Worm (Caenorhabditis elegans): Measurements from ENCODE around the gene F42A9.3.

Gene F42A9.3

ce11 chrIV:8630243-8630642, 13.2 kb downstream of the F42A9.3 start:
- TF ChIP-seq T26A8.4 (GFP tag; IDR thresholded peaks at IDR 0.05) (no peak), hlh-30 (tag; optimal IDR thresholded peaks at IDR 0.05; ENCODE audit: insufficient read depth) (peak; percentile 29), snpc-1.2 (GFP tag; IDR thresholded peaks at IDR 0.05) (no peak)

- TF ChIP-seq hlh-30 (tag; optimal IDR thresholded peaks at IDR 0.05; ENCODE audit: insufficient read depth) (no peak), lim-7 (GFP tag; IDR thresholded peaks at IDR 0.05) (no peak), unc-62 (GFP tag; optimal IDR thresholded peaks at IDR 0.05 in 1 of 2) (no peak), unc-62 (tag; optimal IDR thresholded peaks at IDR 0.05) (no peak), lsy-2 (tag; optimal IDR thresholded peaks at IDR 0.05) (no peak)
These were observed 14.0 kb downstream of the F42A9.3 start, which contains the start of gene dgk-4 for ce11 chrIV:8631033-8631432. dgk-4 (plus strand) TSS chrIV:8631333.

DNA sequence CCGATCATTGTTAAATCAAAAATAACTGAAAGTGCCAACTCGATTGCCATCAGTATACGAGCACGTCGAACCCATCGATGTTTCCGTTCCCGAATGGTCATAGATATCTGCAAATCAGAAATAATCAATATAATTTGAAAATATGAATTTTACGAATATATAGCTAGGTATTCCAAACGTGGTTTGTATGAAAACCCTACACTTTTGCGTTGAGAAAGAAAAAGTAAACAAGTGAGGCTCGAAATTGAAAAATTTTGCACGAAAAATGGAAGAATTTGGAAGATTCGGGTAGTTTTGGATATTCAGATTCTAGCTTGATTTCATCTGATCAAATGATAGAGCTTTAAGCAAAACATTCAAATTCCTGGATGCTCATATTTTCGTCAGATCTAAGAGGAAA, 21.7 kb downstream of the F42A9.3 start, which contains the start of gene F42A9.9:
Gene F42A9.9 (minus strand): TSS at position 101 of the 400 bp plus-strand sequence.
- TF ChIP-seq egl-27 (tag; optimal IDR thresholded peaks at IDR 0.05), result no peak
- TF ChIP-seq zfp-2 (tag; optimal IDR thresholded peaks at IDR 0.05), result no peak
- TF ChIP-seq ceh-62 (tag; optimal IDR thresholded peaks at IDR 0.05), result no peak
- TF ChIP-seq mxl-3 (GFP tag; optimal IDR thresholded peaks at IDR 0.05), result no peak
- TF ChIP-seq dmd-8 (GFP tag; IDR thresholded peaks at IDR 0.05), result no peak
- TF ChIP-seq nhr-11 (tag; optimal IDR thresholded peaks at IDR 0.05), result no peak
- TF ChIP-seq spr-3 (GFP tag; optimal IDR thresholded peaks at IDR 0.05), result no peak
- TF ChIP-seq pha-4 (GFP tag; IDR thresholded peaks at IDR 0.05), result no peak
- no peak for TF ChIP-seq pha-4 (tag; optimal IDR thresholded peaks at IDR 0.05)
- no peak for TF ChIP-seq fkh-10 (GFP tag; optimal IDR thresholded peaks at IDR 0.05)
- TF ChIP-seq Y5F2A.4 (GFP tag; optimal IDR thresholded peaks at IDR 0.05), result no peak
- no peak for TF ChIP-seq tag-97 (GFP tag; IDR thresholded peaks at IDR 0.05)

DNA sequence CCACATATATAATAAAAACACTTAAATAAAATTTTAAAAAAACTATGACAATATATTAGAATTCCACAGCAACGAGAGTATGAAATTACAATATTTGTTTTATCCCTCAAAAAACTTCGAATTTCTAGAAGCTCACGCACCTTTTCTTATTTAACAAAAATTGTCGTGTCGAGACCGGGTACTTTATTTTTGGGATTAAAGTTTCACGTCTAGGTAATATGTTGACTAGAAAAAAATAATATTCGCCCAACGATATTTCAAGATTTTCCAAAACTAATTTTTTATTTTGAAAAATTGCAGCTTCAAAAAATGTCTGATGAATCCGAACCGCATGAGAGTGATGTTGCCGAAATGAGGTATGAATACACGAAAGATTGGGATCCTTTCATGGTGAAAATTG, 27.4 kb downstream of the F42A9.3 start, which contains the start of gene C49C8.3:
Gene C49C8.3 (plus strand): TSS at position 301 of the 400 bp plus-strand sequence.
- no peak for TF ChIP-seq nhr-28 (tag; optimal IDR thresholded peaks at IDR 0.05)
- TF ChIP-seq lin-15B (tag; optimal IDR thresholded peaks at IDR 0.05), result no peak
- TF ChIP-seq madf-9 (GFP tag; conservative IDR thresholded peaks at IDR 0.05), result no peak
- no peak for TF ChIP-seq vab-7 (GFP tag; IDR thresholded peaks at IDR 0.05)
- TF ChIP-seq mxl-2 (GFP tag; conservative IDR thresholded peaks at IDR 0.05), result no peak
- TF ChIP-seq tag-97 (GFP tag; IDR thresholded peaks at IDR 0.05), result no peak
- no peak for TF ChIP-seq Y105C5A.15 (GFP tag; IDR thresholded peaks at IDR 0.05)
- TF ChIP-seq zag-1 (tag; optimal IDR thresholded peaks at IDR 0.05), result no peak
- no peak for TF ChIP-seq ztf-7 (tag; optimal IDR thresholded peaks at IDR 0.05)
- no peak for TF ChIP-seq mdl-1 (tag; optimal IDR thresholded peaks at IDR 0.05)
- no peak for TF ChIP-seq ceh-62 (tag; optimal IDR thresholded peaks at IDR 0.05)
- no peak for TF ChIP-seq D1046.2 (GFP tag; IDR thresholded peaks at IDR 0.05)
- TF ChIP-seq jun-1 (tag; optimal IDR thresholded peaks at IDR 0.05), result no peak
- no peak for TF ChIP-seq aha-1 (tag)
- TF ChIP-seq F26F4.8 (GFP tag; conservative IDR thresholded peaks at IDR 0.05), result no peak

DNA sequence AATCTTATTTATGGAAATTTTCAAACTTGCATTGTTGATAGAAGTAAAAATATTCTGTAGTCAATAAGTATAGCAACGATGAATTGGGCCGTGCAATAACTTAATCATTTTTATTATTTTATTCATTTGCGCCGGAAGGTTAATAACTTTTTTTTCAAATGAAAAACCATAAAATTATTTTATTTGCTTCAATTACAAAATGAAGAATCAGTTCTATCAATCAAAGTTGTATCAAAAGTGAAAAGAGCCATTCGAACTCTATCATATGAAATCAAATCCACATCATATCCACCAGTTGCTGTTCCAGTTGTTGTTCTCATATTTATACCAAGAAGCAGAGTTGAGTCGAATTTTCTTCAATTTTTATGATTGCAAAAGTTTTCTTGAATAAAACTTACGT, 31.4 kb downstream of the F42A9.3 start, which contains the start of gene cyp-33E1:
Gene cyp-33E1 (minus strand): TSS at position 101 of the 400 bp plus-strand sequence.
- no peak for TF ChIP-seq ctbp-1 (GFP tag; IDR thresholded peaks at IDR 0.05)
- no peak for TF ChIP-seq rbr-2 (tag; optimal IDR thresholded peaks at IDR 0.05)
- no peak for TF ChIP-seq lim-7 (GFP tag; IDR thresholded peaks at IDR 0.05)

- TF ChIP-seq daf-16 (GFP tag; optimal IDR thresholded peaks at IDR 0.05) (no peak), daf-16 (tag; optimal IDR thresholded peaks at IDR 0.05) (peak; percentile 66), gei-8 (GFP tag; optimal IDR thresholded peaks at IDR 0.05) (no peak), hmg-1.1 (GFP tag; IDR thresholded peaks at IDR 0.05) (no peak), dmd-6 (GFP tag; IDR thresholded peaks at IDR 0.05) (peak; percentile 10; the same call in 1 of the 2 replicates), aly-2 (tag; optimal IDR thresholded peaks at IDR 0.05) (no peak), dve-1 (tag; optimal IDR thresholded peaks at IDR 0.05; ENCODE audit: insufficient read depth) (peak; percentile 56), unc-62 (GFP tag; optimal IDR thresholded peaks at IDR 0.05 in 1 of 2) (peak in 1 of 2 experiments; percentile 81), unc-62 (tag; optimal IDR thresholded peaks at IDR 0.05) (no peak), nhr-28 (tag; optimal IDR thresholded peaks at IDR 0.05) (peak; percentile 22), T20F7.1 (GFP tag; optimal IDR thresholded peaks at IDR 0.05) (peak; percentile 28), hlh-11 (tag; optimal IDR thresholded peaks at IDR 0.05) (peak; percentile 51), aha-1 (tag) (peak; percentile 57), ceh-32 (tag; optimal IDR thresholded peaks at IDR 0.05; ENCODE audit: poor library complexity) (no peak)
These were observed 33.6 kb downstream of the F42A9.3 start, which contains the start of gene C49C8.2 for ce11 chrIV:8650696-8651095. C49C8.2 (plus strand) TSS chrIV:8651088.
